Fruit fly (Drosophila melanogaster) whole organism, embryonic: ENCODE data around the gene mgr.
A peak's percentile ranks its signal among the peaks of the same experiment; 100 is the strongest.

Source experiments
- CG12219 ChIP-seq: fragments of 200-800 bp; sonication (Bioruptor generic); optimal IDR thresholded peaks from 3 replicates; lab custom pipeline; 2018; ENCODE audit warnings: missing biosample characterization, mild to moderate bottlenecking, missing genetic modification characterization
- CG13424 ChIP-seq: fragments of 200-800 bp; sonication (Bioruptor generic); optimal IDR thresholded peaks from 2 replicates; lab custom pipeline; 2019; ENCODE audit warnings: missing biosample characterization, mild to moderate bottlenecking, missing genetic modification characterization, moderate library complexity
- CG13624 ChIP-seq: fragments of 200-800 bp; sonication (Bioruptor generic); optimal IDR thresholded peaks from 2 replicates; lab custom pipeline; 2016; ENCODE audit warnings: missing biosample characterization, missing genetic modification characterization
- CG14441 ChIP-seq: fragments of 200-800 bp; sonication (Bioruptor generic); IDR thresholded peaks from 2 replicates; pipeline ENCODE4 v1.3.6; 2022; ENCODE audit warnings: missing biosample characterization, missing genetic modification characterization
- CG14710 ChIP-seq: fragments of 200-800 bp; sonication (Bioruptor generic); optimal IDR thresholded peaks from 3 replicates; lab custom pipeline; 2019; ENCODE audit warnings: missing biosample characterization, mild to moderate bottlenecking, missing genetic modification characterization, moderate library complexity
- CG15601 ChIP-seq: fragments of 200-800 bp; sonication (Bioruptor generic); optimal IDR thresholded peaks from 3 replicates; lab custom pipeline; 2019; ENCODE audit warnings: missing biosample characterization, mild to moderate bottlenecking, missing genetic modification characterization, moderate library complexity
- CG1602 ChIP-seq: fragments of 200-800 bp; sonication (Bioruptor generic); optimal IDR thresholded peaks from 3 replicates; lab custom pipeline; 2016; ENCODE audit warnings: missing biosample characterization, missing genetic modification characterization
- CG16779 ChIP-seq: fragments of 200-800 bp; sonication (Bioruptor generic); IDR thresholded peaks from 2 replicates; pipeline ENCODE4 v1.3.6; 2022; ENCODE audit warnings: missing biosample characterization, missing genetic modification characterization
- CG17186 ChIP-seq: fragments of 200-800 bp; sonication (Bioruptor generic); optimal IDR thresholded peaks from 3 replicates; lab custom pipeline; 2017; ENCODE audit warnings: missing biosample characterization, missing genetic modification reagents, missing genetic modification characterization
- CG2129 ChIP-seq: fragments of 200-800 bp; sonication (Bioruptor generic); IDR thresholded peaks from 2 replicates; pipeline ENCODE4 v1.3.6; 2022; ENCODE audit warnings: missing biosample characterization, missing genetic modification characterization; ENCODE audit not compliant: partially characterized antibody
- CG2199 ChIP-seq: fragments of 200-800 bp; sonication (Bioruptor generic); IDR thresholded peaks from 3 replicates; pipeline ENCODE4 v1.3.6; 2022; ENCODE audit warnings: missing biosample characterization, missing genetic modification characterization
- CG3163 ChIP-seq: fragments of 200-800 bp; sonication (Bioruptor generic); optimal IDR thresholded peaks from 3 replicates; lab custom pipeline; 2016; ENCODE audit warnings: missing biosample characterization, missing genetic modification characterization
- CG3407 ChIP-seq: fragments of 200-800 bp; sonication (Bioruptor generic); optimal IDR thresholded peaks from 2 replicates; lab custom pipeline; 2018; ENCODE audit warnings: missing biosample characterization, mild to moderate bottlenecking, missing genetic modification characterization
- CG3726 ChIP-seq: fragments of 200-800 bp; sonication (Bioruptor generic); IDR thresholded peaks from 3 replicates; pipeline ENCODE4, ENCODE4 v1.3.6; 2022; ENCODE audit warnings: missing biosample characterization, missing genetic modification characterization
- CG4328 ChIP-seq: fragments of 200-800 bp; sonication (Bioruptor generic); optimal IDR thresholded peaks from 3 replicates; lab custom pipeline; 2017; ENCODE audit warnings: missing biosample characterization, missing genetic modification reagents, missing genetic modification characterization
- CG5953 ChIP-seq: fragments of 200-800 bp; sonication (Bioruptor generic); IDR thresholded peaks from 2 replicates; pipeline ENCODE4 v1.3.6; 2022; ENCODE audit warnings: missing biosample characterization, missing genetic modification characterization
- CG6254 ChIP-seq: fragments of 200-800 bp; sonication (Bioruptor generic); optimal IDR thresholded peaks from 3 replicates; lab custom pipeline; 2017; ENCODE audit warnings: mild to moderate bottlenecking, missing biosample characterization, missing genetic modification reagents, missing genetic modification characterization
- CG6765 ChIP-seq: fragments of 200-800 bp; sonication (Bioruptor generic); optimal IDR thresholded peaks from 3 replicates; lab custom pipeline; 2017; ENCODE audit warnings: missing biosample characterization, mild to moderate bottlenecking, missing genetic modification characterization
- CG7987 ChIP-seq: fragments of 200-800 bp; sonication (Bioruptor generic); optimal IDR thresholded peaks from 2 replicates; lab custom pipeline; 2018; ENCODE audit warnings: missing biosample characterization, mild to moderate bottlenecking, missing genetic modification characterization, moderate library complexity
- CG8290 ChIP-seq, 3 experiments: fragments of 200-800 bp; sonication (Bioruptor generic); optimal IDR thresholded peaks; 2 replicates each; lab custom pipeline; 2016 to 2019; ENCODE audit warnings: missing biosample characterization in 3 of 3, missing genetic modification characterization in 3 of 3, mild to moderate bottlenecking in 2 of 3, moderate library complexity in 1 of 3
- CG9817 ChIP-seq: fragments of 200-800 bp; sonication (Bioruptor generic); optimal IDR thresholded peaks from 2 replicates; lab custom pipeline; 2018; ENCODE audit warnings: missing biosample characterization, mild to moderate bottlenecking, missing genetic modification characterization, moderate library complexity
- CoRest ChIP-seq: fragments of 200-800 bp; sonication (Bioruptor generic); optimal IDR thresholded peaks from 3 replicates; lab custom pipeline; 2018; ENCODE audit warnings: missing biosample characterization, mild to moderate bottlenecking, missing genetic modification characterization, moderate library complexity
- Dad ChIP-seq: fragments of 200-800 bp; sonication (Bioruptor generic); optimal IDR thresholded peaks from 3 replicates; lab custom pipeline; 2016; ENCODE audit warnings: missing biosample characterization, missing genetic modification characterization
- ERR ChIP-seq: fragments of 200-800 bp; sonication (Bioruptor generic); optimal IDR thresholded peaks from 2 replicates; lab custom pipeline; 2016; ENCODE audit warnings: missing biosample characterization, missing genetic modification characterization
- Ets97D ChIP-seq: fragments of 200-800 bp; sonication (Bioruptor generic); optimal IDR thresholded peaks from 3 replicates; lab custom pipeline; 2016; ENCODE audit warnings: missing biosample characterization, missing genetic modification characterization
- Fer3 ChIP-seq: fragments of 200-800 bp; sonication (Bioruptor generic); optimal IDR thresholded peaks from 2 replicates; lab custom pipeline; 2018; ENCODE audit warnings: missing biosample characterization, mild to moderate bottlenecking, missing genetic modification characterization, moderate library complexity
- Hand ChIP-seq: fragments of 200-800 bp; sonication (Bioruptor generic); optimal IDR thresholded peaks from 2 replicates; lab custom pipeline; 2017; ENCODE audit warnings: mild to moderate bottlenecking, missing biosample characterization, missing genetic modification reagents, missing genetic modification characterization
- Jarid2 ChIP-seq: fragments of 200-800 bp; sonication (Bioruptor generic); optimal IDR thresholded peaks from 3 replicates; lab custom pipeline; 2017; ENCODE audit warnings: mild to moderate bottlenecking, missing biosample characterization, missing genetic modification reagents, missing genetic modification characterization
- MBD-R2 ChIP-seq: fragments of 200-800 bp; sonication (Bioruptor generic); IDR thresholded peaks from 2 replicates; pipeline ENCODE4 v1.3.6; 2022; ENCODE audit warnings: missing biosample characterization, missing genetic modification characterization
- MTF-1 ChIP-seq: fragments of 200-800 bp; sonication (Bioruptor generic); optimal IDR thresholded peaks from 2 replicates; lab custom pipeline; 2018; ENCODE audit warnings: missing biosample characterization, mild to moderate bottlenecking, missing genetic modification characterization, borderline replicate concordance
- NC2β ChIP-seq: fragments of 200-800 bp; sonication (Bioruptor generic); optimal IDR thresholded peaks from 2 replicates; lab custom pipeline; 2016; ENCODE audit warnings: missing biosample characterization, missing genetic modification characterization
- Xbp1 ChIP-seq: fragments of 200-800 bp; sonication (Bioruptor generic); optimal IDR thresholded peaks from 3 replicates; lab custom pipeline; 2016; ENCODE audit warnings: missing biosample characterization, mild to moderate bottlenecking, missing genetic modification characterization
- ap ChIP-seq: fragments of 200-800 bp; sonication (Bioruptor generic); IDR thresholded peaks from 2 replicates; pipeline ENCODE4 v1.3.6; 2022; ENCODE audit warnings: missing biosample characterization, missing genetic modification characterization
- bcd ChIP-seq: fragments of 200-800 bp; sonication (Bioruptor generic); optimal IDR thresholded peaks from 2 replicates; lab custom pipeline; 2017; ENCODE audit warnings: missing biosample characterization, mild to moderate bottlenecking, missing genetic modification characterization
- danr ChIP-seq: fragments of 200-800 bp; sonication (Bioruptor generic); IDR thresholded peaks from 2 replicates; pipeline ENCODE4 v1.3.6; 2022; ENCODE audit warnings: missing biosample characterization, missing genetic modification characterization
- en ChIP-seq: fragments of 200-800 bp; sonication (Bioruptor generic); optimal IDR thresholded peaks from 2 replicates; lab custom pipeline; 2016; ENCODE audit warnings: missing biosample characterization, missing genetic modification characterization
- eyg ChIP-seq: fragments of 200-800 bp; sonication (Bioruptor generic); optimal IDR thresholded peaks from 3 replicates; lab custom pipeline; 2016; ENCODE audit warnings: missing biosample characterization, missing genetic modification characterization
- fd3F ChIP-seq: fragments of 200-800 bp; sonication (Bioruptor generic); optimal IDR thresholded peaks from 2 replicates; lab custom pipeline; 2018; ENCODE audit warnings: missing biosample characterization, mild to moderate bottlenecking, missing genetic modification characterization, moderate library complexity
- gcm ChIP-seq: fragments of 200-800 bp; sonication (Bioruptor generic); optimal IDR thresholded peaks from 2 replicates; lab custom pipeline; 2019; ENCODE audit warnings: missing biosample characterization, mild to moderate bottlenecking, missing genetic modification characterization, moderate library complexity
- ind ChIP-seq: fragments of 200-800 bp; sonication (Bioruptor generic); optimal IDR thresholded peaks from 3 replicates; lab custom pipeline; 2016; ENCODE audit warnings: missing biosample characterization, missing genetic modification characterization
- luna ChIP-seq: fragments of 200-800 bp; sonication (Bioruptor generic); optimal IDR thresholded peaks from 2 replicates; lab custom pipeline; 2016; ENCODE audit warnings: missing biosample characterization, missing genetic modification characterization
- prd ChIP-seq, 3 experiments: fragments of >200 bp in 2 of 3; fragments of 200-800 bp in 1 of 3; sonication (Bioruptor generic) in 1 of 3; optimal IDR thresholded peaks in 2 of 3; IDR thresholded peaks in 1 of 3; 2 replicates in 2 of 3; 3 replicates in 1 of 3; pipeline versions ENCODE4 v1.3.6 to Lab custom; 2017 to 2022; ENCODE audit warnings: missing biosample characterization in 1 of 3, missing genetic modification characterization in 1 of 3
- pros ChIP-seq: fragments of 200-800 bp; sonication (Bioruptor generic); optimal IDR thresholded peaks from 3 replicates; lab custom pipeline; 2019; ENCODE audit warnings: missing biosample characterization, mild to moderate bottlenecking, missing genetic modification characterization, moderate library complexity
- sens ChIP-seq: fragments of 200-800 bp; sonication (Bioruptor generic); peaks from one replicate; lab custom pipeline; 2016; ENCODE audit warnings: missing biosample characterization, missing genetic modification characterization
- sisA ChIP-seq: fragments of 200-800 bp; sonication (Bioruptor generic); IDR thresholded peaks from 2 replicates; pipeline ENCODE4 v1.3.6; 2022; ENCODE audit warnings: missing biosample characterization, missing genetic modification characterization
- sna ChIP-seq: fragments of 200-800 bp; sonication (Bioruptor generic); IDR thresholded peaks from 2 replicates; pipeline ENCODE4 v1.3.6; 2022; ENCODE audit warnings: missing biosample characterization, missing genetic modification characterization; ENCODE audit not compliant: partially characterized antibody
- tap ChIP-seq: fragments of 200-800 bp; optimal IDR thresholded peaks from 3 replicates; lab custom pipeline; 2019; ENCODE audit warnings: missing biosample characterization, mild to moderate bottlenecking, missing genetic modification characterization, moderate library complexity
- wek ChIP-seq: fragments of 200-800 bp; sonication (Bioruptor generic); optimal IDR thresholded peaks from 3 replicates; lab custom pipeline; 2018; ENCODE audit warnings: missing biosample characterization, mild to moderate bottlenecking, missing genetic modification characterization, moderate library complexity
- z ChIP-seq: fragments of 200-800 bp; sonication (Bioruptor generic); IDR thresholded peaks from 3 replicates; pipeline ENCODE4 v1.3.6; 2022; ENCODE audit warnings: missing biosample characterization, missing genetic modification characterization

mgr gene

dm6 chr3R:11421643-11422122 is 12.0 kb upstream of the mgr start, which contains the start of the genes ninaG and Sptz (continued):
- no peak for TF ChIP-seq pros (GFP tag; lab: Kevin White, UChicago)
- TF ChIP-seq CG4328 (GFP tag; lab: Kevin White, UChicago): peak; percentile 64
- peak; percentile 99 for TF ChIP-seq sens
- TF ChIP-seq z (GFP tag; lab: Robert Waterston, UW): 0 out of 3 replicates have a peak, but pooled peaks have one; percentile 34
- peak; percentile 87 for TF ChIP-seq CG5953 (GFP tag; lab: Robert Waterston, UW)
- peak; percentile 91 for TF ChIP-seq Fer3 (tag; lab: Kevin White, UChicago)
- peak; percentile 97 for TF ChIP-seq Xbp1
- peak; percentile 66 for TF ChIP-seq CG12219 (GFP tag; lab: Kevin White, UChicago)
- TF ChIP-seq CG9817 (tag; lab: Kevin White, UChicago): peak; percentile 93
- peak; percentile 95; the same call in 2 of the 3 replicates for TF ChIP-seq CG2199
- TF ChIP-seq CG3163 (GFP tag; lab: Kevin White, UChicago): peak; percentile 75
- TF ChIP-seq prd (optimal IDR thresholded peaks at IDR 0.05; lab: Kevin White, UChicago): no peak
- TF ChIP-seq prd (GFP tag; IDR thresholded peaks at IDR 0.05; lab: Robert Waterston, UW): peak; percentile 99
- peak; percentile 83 for TF ChIP-seq CG3407 (GFP tag; lab: Kevin White, UChicago)
- peak; percentile 86 for TF ChIP-seq CG15601 (tag; lab: Kevin White, UChicago)
- TF ChIP-seq eyg (GFP tag; lab: Kevin White, UChicago): peak; percentile 83
- peak; percentile 89 for TF ChIP-seq ERR
- no peak for TF ChIP-seq CG8290 (GFP tag; optimal IDR thresholded peaks at IDR 0.05; lab: Kevin White, UChicago)
- peak in 1 of 2 experiments; percentile 46 for TF ChIP-seq CG8290 (tag; optimal IDR thresholded peaks at IDR 0.05; lab: Kevin White, UChicago)
- peak; percentile 96 for TF ChIP-seq sisA
- TF ChIP-seq CG6765: peak; percentile 52
- peak; percentile 96 for TF ChIP-seq CG14441 (GFP tag; lab: Robert Waterston, UW)
- TF ChIP-seq danr: peak; percentile 88
- TF ChIP-seq Jarid2: peak; percentile 67
- TF ChIP-seq CG7987 (GFP tag; lab: Kevin White, UChicago): peak; percentile 71
- TF ChIP-seq sna (GFP tag; lab: Robert Waterston, UW): peak; percentile 44; the same call in 1 of the 2 replicates
- peak; percentile 93 for TF ChIP-seq CG14710 (tag; lab: Kevin White, UChicago)
- TF ChIP-seq gcm (GFP tag; lab: Kevin White, UChicago): peak; percentile 81
- TF ChIP-seq CG1602 (GFP tag; lab: Kevin White, UChicago): peak; percentile 94
- peak; percentile 90 for TF ChIP-seq Ets97D (GFP tag; lab: Kevin White, UChicago)
- peak; percentile 95 for TF ChIP-seq CoRest (tag; lab: Kevin White, UChicago)
- peak; percentile 93 for TF ChIP-seq ap (GFP tag; lab: Robert Waterston, UW)
- TF ChIP-seq CG2129: no peak
- no peak for TF ChIP-seq tap
- peak; percentile 89 for TF ChIP-seq NC2β (GFP tag; lab: Kevin White, UChicago)
- TF ChIP-seq wek: no peak
- TF ChIP-seq Dad (GFP tag; lab: Kevin White, UChicago): peak; percentile 93
- TF ChIP-seq CG6254 (GFP tag; lab: Kevin White, UChicago): peak; percentile 66
- TF ChIP-seq ind (GFP tag; lab: Kevin White, UChicago): peak; percentile 96
- TF ChIP-seq CG3726 (GFP tag; lab: Robert Waterston, UW): peak; percentile 87; the same call in 2 of the 3 replicates
- TF ChIP-seq MTF-1 (GFP tag; lab: Kevin White, UChicago): peak; percentile 72
- peak; percentile 70 for TF ChIP-seq CG16779 (GFP tag; lab: Robert Waterston, UW)
- TF ChIP-seq bcd (GFP tag; lab: Kevin White, UChicago): peak; percentile 94
- peak; percentile 59 for TF ChIP-seq Hand (GFP tag; lab: Kevin White, UChicago)
- TF ChIP-seq luna (GFP tag; lab: Kevin White, UChicago): peak; percentile 74
- TF ChIP-seq fd3F (GFP tag; lab: Kevin White, UChicago): peak; percentile 86
- TF ChIP-seq CG17186 (GFP tag; lab: Kevin White, UChicago): peak; percentile 91
- peak; percentile 80 for TF ChIP-seq en (GFP tag; lab: Kevin White, UChicago)
- TF ChIP-seq CG13624 (GFP tag; lab: Kevin White, UChicago): peak; percentile 95
- TF ChIP-seq CG13424 (tag; lab: Kevin White, UChicago): peak; percentile 92
- TF ChIP-seq MBD-R2: peak; percentile 98
